Fruit fly (Drosophila melanogaster): Measurements from ENCODE around the gene Mms19.

The Mms19 gene

dm6 chr3R:5282755-5283359 is 50.5 kb downstream of the Mms19 start:
- TF ChIP-seq CG32121 (GFP tag; IDR thresholded peaks at IDR 0.05) = no peak; the same call in 1 of the 2 replicates
- peak; percentile 74 for TF ChIP-seq CG4496 (GFP tag; IDR thresholded peaks at IDR 0.05)
- peak; percentile 17 for TF ChIP-seq EcR (GFP tag; optimal IDR thresholded peaks at IDR 0.05)
- TF ChIP-seq CG9948 (tag; optimal IDR thresholded peaks at IDR 0.05) = no peak
- TF ChIP-seq D1 (tag; optimal IDR thresholded peaks at IDR 0.05) = no peak
- no peak for TF ChIP-seq CG15710 (tag; optimal IDR thresholded peaks at IDR 0.05)
- TF ChIP-seq CG8301 (tag; optimal IDR thresholded peaks at IDR 0.05) = no peak
- peak; percentile 72 for TF ChIP-seq Ets98B (GFP tag; IDR thresholded peaks at IDR 0.05)
- TF ChIP-seq CG14655 (GFP tag; optimal IDR thresholded peaks at IDR 0.05) = no peak
- TF ChIP-seq Pif1A (GFP tag; optimal IDR thresholded peaks at IDR 0.05) = no peak
- TF ChIP-seq CG17806 (tag; optimal IDR thresholded peaks at IDR 0.05) = no peak
- TF ChIP-seq Pif1B (GFP tag; optimal IDR thresholded peaks at IDR 0.05) = no peak
- TF ChIP-seq rn (GFP tag; IDR thresholded peaks at IDR 0.05) = no peak
- TF ChIP-seq CG34367 (tag; optimal IDR thresholded peaks at IDR 0.05) = no peak
- peak; percentile 76 for TF ChIP-seq CG13204 (GFP tag; optimal IDR thresholded peaks at IDR 0.05)
- no peak for TF ChIP-seq CG8159 (tag; optimal IDR thresholded peaks at IDR 0.05)
- TF ChIP-seq CG10348 (GFP tag; IDR thresholded peaks at IDR 0.05) = no peak
- TF ChIP-seq gl (tag; optimal IDR thresholded peaks at IDR 0.05) = no peak
- TF ChIP-seq CG12605 (GFP tag; IDR thresholded peaks at IDR 0.05) = peak; percentile 95
- TF ChIP-seq fd96Ca (GFP tag; IDR thresholded peaks at IDR 0.05) = peak; percentile 69; the same call in 1 of the 3 replicates
- no peak for TF ChIP-seq Snoo (tag; optimal IDR thresholded peaks at IDR 0.05)

- peak; percentile 74 for TF ChIP-seq rn (GFP tag; IDR thresholded peaks at IDR 0.05)
- peak; percentile 76 for TF ChIP-seq CG34367 (tag; optimal IDR thresholded peaks at IDR 0.05)
- TF ChIP-seq CG10348 (GFP tag; IDR thresholded peaks at IDR 0.05) = 0 out of 2 replicates have a peak, but pooled peaks have one; percentile 56
- no peak for TF ChIP-seq CG13204 (GFP tag; optimal IDR thresholded peaks at IDR 0.05)
- TF ChIP-seq CG12605 (GFP tag; IDR thresholded peaks at IDR 0.05) = peak; percentile 66
- TF ChIP-seq CG9948 (tag; optimal IDR thresholded peaks at IDR 0.05) = peak; percentile 88
- peak; percentile 62 for TF ChIP-seq D1 (tag; optimal IDR thresholded peaks at IDR 0.05)
- TF ChIP-seq Snoo (tag; optimal IDR thresholded peaks at IDR 0.05) = peak; percentile 83
- peak; percentile 95 for TF ChIP-seq CG14655 (GFP tag; optimal IDR thresholded peaks at IDR 0.05)
- TF ChIP-seq CG17806 (tag; optimal IDR thresholded peaks at IDR 0.05) = peak; percentile 84
- peak; percentile 83 for TF ChIP-seq CG32121 (GFP tag; IDR thresholded peaks at IDR 0.05)
- peak; percentile 83 for TF ChIP-seq Pif1A (GFP tag; optimal IDR thresholded peaks at IDR 0.05)
- peak; percentile 70; the same call in 1 of the 2 replicates for TF ChIP-seq Ets98B (GFP tag; IDR thresholded peaks at IDR 0.05)
- peak; percentile 86 for TF ChIP-seq CG4496 (GFP tag; IDR thresholded peaks at IDR 0.05)
- peak; percentile 80 for TF ChIP-seq CG15710 (tag; optimal IDR thresholded peaks at IDR 0.05)
- TF ChIP-seq CG8159 (tag; optimal IDR thresholded peaks at IDR 0.05) = peak; percentile 85
- peak; percentile 92 for TF ChIP-seq fd96Ca (GFP tag; IDR thresholded peaks at IDR 0.05)
- TF ChIP-seq Pif1B (GFP tag; optimal IDR thresholded peaks at IDR 0.05) = peak; percentile 83
- TF ChIP-seq EcR (GFP tag; optimal IDR thresholded peaks at IDR 0.05) = no peak
- TF ChIP-seq gl (tag; optimal IDR thresholded peaks at IDR 0.05) = peak; percentile 60
- peak; percentile 94 for TF ChIP-seq CG8301 (tag; optimal IDR thresholded peaks at IDR 0.05)
Observed at dm6 chr3R:5283360-5283963, 51.1 kb downstream of the Mms19 start.

All from whole organism, pupa.